Worm (Caenorhabditis elegans) whole organism, late embryonic: Measurements from ENCODE around the gene Y19D10B.8.
"Not testable (repeated sequence)": the region's sequence is repeated elsewhere in the genome, so short reads cannot be mapped to it uniquely, and the experiment has no call there.

Source experiments
- F13H6.1 ChIP-seq: sonication (generic microtip); optimal IDR thresholded peaks from 2 replicates; lab custom pipeline; 2016; ENCODE audit warnings: missing genetic modification characterization, missing compliant biosample characterization
- K09A11.1 ChIP-seq: sonication (generic microtip); optimal IDR thresholded peaks from 2 replicates; lab custom pipeline; 2017; ENCODE audit warnings: antibody characterized with exemption, mild to moderate bottlenecking, missing genetic modification characterization, missing compliant biosample characterization; ENCODE audit not compliant: insufficient read depth
- T23F11.4 ChIP-seq: fragments of 200-800 bp; sonication (Bioruptor generic); optimal IDR thresholded peaks from 2 replicates; lab custom pipeline; 2018; ENCODE audit warnings: mild to moderate bottlenecking, missing genetic modification characterization, missing compliant biosample characterization
- ama-1 ChIP-seq: fragments of 150-350 bp; optimal IDR thresholded peaks from 2 replicates; lab custom pipeline; 2014
- ceh-19 ChIP-seq: fragments of 200-800 bp; sonication (Bioruptor generic); optimal IDR thresholded peaks from 2 replicates; lab custom pipeline; 2018; ENCODE audit warnings: mild to moderate bottlenecking, missing genetic modification characterization, missing compliant biosample characterization
- ceh-2 ChIP-seq: sonication (generic microtip); optimal IDR thresholded peaks from 2 replicates; lab custom pipeline; 2016; ENCODE audit warnings: missing genotype, missing genetic modification characterization, missing compliant biosample characterization
- ceh-24 ChIP-seq: sonication (generic microtip); optimal IDR thresholded peaks from 2 replicates; lab custom pipeline; 2016; ENCODE audit warnings: mild to moderate bottlenecking, missing genetic modification characterization, missing compliant biosample characterization
- ceh-31 ChIP-seq: sonication (generic microtip); optimal IDR thresholded peaks from 2 replicates; lab custom pipeline; 2016; ENCODE audit warnings: missing genetic modification characterization, missing compliant biosample characterization
- ceh-34 ChIP-seq: sonication (generic microtip); optimal IDR thresholded peaks from 2 replicates; lab custom pipeline; 2016; ENCODE audit warnings: mild to moderate bottlenecking, missing genetic modification characterization, missing compliant biosample characterization
- che-1 ChIP-seq: sonication (generic microtip); optimal IDR thresholded peaks from 2 replicates; lab custom pipeline; 2016; ENCODE audit warnings: mild to moderate bottlenecking, missing genetic modification characterization, missing compliant biosample characterization
- dmd-4 ChIP-seq: sonication (generic microtip); optimal IDR thresholded peaks from 2 replicates; lab custom pipeline; 2016; ENCODE audit warnings: borderline replicate concordance, missing genetic modification characterization, missing compliant biosample characterization
- elt-2 ChIP-seq: sonication (generic microtip); optimal IDR thresholded peaks from 2 replicates; lab custom pipeline; 2016; ENCODE audit warnings: missing genetic modification reagents, missing genetic modification characterization, missing compliant biosample characterization
- fkh-6 ChIP-seq: sonication (generic microtip); optimal IDR thresholded peaks from 2 replicates; lab custom pipeline; 2016; ENCODE audit warnings: missing genetic modification characterization, missing compliant biosample characterization
- hlh-13 ChIP-seq: fragments of 200-800 bp; sonication (Bioruptor generic); optimal IDR thresholded peaks from 2 replicates; lab custom pipeline; 2018; ENCODE audit warnings: mild to moderate bottlenecking, missing genetic modification characterization, missing compliant biosample characterization
- lim-6 ChIP-seq: sonication (generic microtip); optimal IDR thresholded peaks from 2 replicates; lab custom pipeline; 2016; ENCODE audit warnings: missing genetic modification characterization, missing compliant biosample characterization
- lin-11 ChIP-seq: fragments of 200-800 bp; sonication (Bioruptor generic); optimal IDR thresholded peaks from 2 replicates; lab custom pipeline; 2018; ENCODE audit warnings: mild to moderate bottlenecking, missing genetic modification characterization, missing compliant biosample characterization
- mec-3 ChIP-seq: sonication (generic microtip); optimal IDR thresholded peaks from 2 replicates; lab custom pipeline; 2016; ENCODE audit warnings: borderline replicate concordance, missing genetic modification characterization, missing compliant biosample characterization
- nhr-11 ChIP-seq: fragments of 150-350 bp; optimal IDR thresholded peaks from 2 replicates; lab custom pipeline; 2014; ENCODE audit warnings: missing biosample characterization, missing genetic modification characterization
- odd-2 ChIP-seq: sonication (generic microtip); optimal IDR thresholded peaks from 2 replicates; lab custom pipeline; 2017; ENCODE audit warnings: antibody characterized with exemption, mild to moderate bottlenecking, missing genetic modification characterization, missing compliant biosample characterization
- pag-3 ChIP-seq: sonication (generic microtip); optimal IDR thresholded peaks from 2 replicates; lab custom pipeline; 2016; ENCODE audit warnings: missing compliant biosample characterization, missing genetic modification characterization, borderline replicate concordance
- pax-1 ChIP-seq: fragments of 150-350 bp; optimal IDR thresholded peaks from 2 replicates; lab custom pipeline; 2014; ENCODE audit warnings: missing biosample characterization, missing genetic modification characterization
- pha-2 ChIP-seq: sonication (generic microtip); optimal IDR thresholded peaks from 2 replicates; lab custom pipeline; 2017; ENCODE audit warnings: mild to moderate bottlenecking, missing genetic modification characterization, missing compliant biosample characterization
- pha-4 ChIP-seq: fragments of 150-350 bp; optimal IDR thresholded peaks from 2 replicates; lab custom pipeline; 2018; ENCODE audit warnings: missing biosample characterization, missing genetic modification reagents, missing genetic modification characterization
- rnt-1 ChIP-seq: sonication (generic microtip); optimal IDR thresholded peaks from 2 replicates; lab custom pipeline; 2016; ENCODE audit warnings: missing genetic modification characterization, missing compliant biosample characterization
- ttx-3 ChIP-seq: sonication (generic microtip); optimal IDR thresholded peaks from 2 replicates; lab custom pipeline; 2016; ENCODE audit warnings: missing genetic modification reagents, missing genetic modification characterization, missing compliant biosample characterization
- unc-42 ChIP-seq: sonication (generic microtip); optimal IDR thresholded peaks from 2 replicates; lab custom pipeline; 2016; ENCODE audit warnings: missing genotype, missing genetic modification characterization, missing compliant biosample characterization
- unc-55 ChIP-seq: sonication (generic microtip); optimal IDR thresholded peaks from 2 replicates; lab custom pipeline; 2017; ENCODE audit warnings: missing biosample characterization, missing genetic modification reagents, missing genetic modification characterization
- unc-86 ChIP-seq: sonication (generic microtip); optimal IDR thresholded peaks from 2 replicates; lab custom pipeline; 2016; ENCODE audit warnings: missing genetic modification characterization, missing compliant biosample characterization
- ztf-16 ChIP-seq: sonication (generic microtip); optimal IDR thresholded peaks from 2 replicates; lab custom pipeline; 2017; ENCODE audit warnings: missing genetic modification characterization, missing compliant biosample characterization

Gene Y19D10B.8

DNA sequence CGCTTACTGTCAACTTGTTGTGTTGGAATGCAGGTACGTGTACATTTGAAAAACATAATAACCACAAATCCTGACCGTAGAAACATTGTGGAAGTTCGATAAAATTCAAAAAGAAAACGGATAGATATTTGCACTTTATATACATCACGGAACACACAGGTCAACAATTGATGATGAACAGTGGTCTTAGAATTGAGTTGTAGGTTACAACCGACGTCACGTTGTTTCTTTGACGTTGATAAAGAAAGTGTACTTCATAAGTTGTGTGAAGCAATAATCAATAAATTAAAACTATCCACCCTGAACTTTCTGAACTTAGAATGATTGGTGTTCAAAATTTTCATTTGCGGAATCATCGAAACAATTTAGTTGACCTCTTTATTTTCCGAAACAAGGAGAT lies 29.1 kb downstream of the Y19D10B.8 start, which contains the start of gene Y5H2A.1:
Y5H2A.1 (minus strand) TSS at position 101 of the 400 bp plus-strand sequence.
- TF ChIP-seq ceh-34 (no peak), fkh-6 (tag; lab: Kevin White, UChicago) (no peak), ttx-3 (tag; lab: Kevin White, UChicago) (no peak), ama-1 (no peak), F13H6.1 (tag; lab: Kevin White, UChicago) (no peak)
- TF ChIP-seq, all 69 proteins: peak for 0

- TF ChIP-seq K09A11.1 (no peak), ceh-19 (GFP tag; lab: Kevin White, UChicago) (no peak)
Observed at ce11 chrV:2266958-2267357, 33.8 kb downstream of the Y19D10B.8 start, which contains the start of gene nhr-275. nhr-275 (minus strand) TSS chrV:2267058.

DNA sequence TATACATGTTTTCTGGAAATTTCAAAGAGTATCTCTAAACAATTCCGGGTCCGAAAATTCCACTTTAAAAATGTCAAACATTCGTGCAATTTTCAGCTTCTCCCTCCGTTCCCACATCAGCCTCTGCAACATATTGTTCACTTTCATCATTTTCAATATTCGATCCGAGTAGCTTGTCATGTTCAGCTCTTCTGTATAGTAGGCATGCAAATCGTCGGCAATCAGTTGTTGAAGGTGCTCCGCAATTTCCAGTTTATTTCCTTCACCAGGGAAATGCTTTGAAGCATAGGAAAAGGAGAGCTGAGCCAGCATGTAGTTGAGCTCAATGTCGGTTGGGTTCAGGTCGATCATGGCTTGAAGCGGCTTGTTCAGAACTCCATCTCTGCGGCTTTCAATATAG lies 35.9 kb downstream of the Y19D10B.8 start:
- no peak for TF ChIP-seq rnt-1 (tag; lab: Kevin White, UChicago)
- TF ChIP-seq ttx-3 (tag; lab: Kevin White, UChicago): no peak
- no peak for TF ChIP-seq lin-11
- no peak for TF ChIP-seq unc-86 (tag; lab: Kevin White, UChicago)
- no peak for TF ChIP-seq pha-2 (tag; lab: Kevin White, UChicago)
- TF ChIP-seq, all 69 proteins: peak for 0

DNA sequence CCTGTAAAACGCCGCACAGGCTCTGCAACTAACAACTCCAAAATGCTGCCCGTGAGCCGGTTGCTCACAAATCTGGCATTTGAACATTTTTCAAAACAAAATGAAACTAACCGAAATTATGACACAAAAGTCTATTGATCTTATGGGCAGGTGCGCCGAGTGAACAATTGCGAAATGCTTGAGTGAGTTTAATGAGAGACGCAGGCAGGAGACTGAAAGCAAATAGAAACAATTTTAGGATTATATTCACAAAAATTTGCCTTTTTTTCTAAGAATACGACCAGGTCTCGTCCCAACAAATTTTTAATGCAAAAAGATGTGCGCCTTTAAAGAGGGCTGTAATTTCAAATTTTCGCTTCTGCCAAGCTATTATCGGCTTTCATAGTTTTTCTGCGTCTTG lies 36.4 kb downstream of the Y19D10B.8 start, which contains the start of gene nhr-183:
nhr-183 (minus strand) TSS at position 180 of the 400 bp plus-strand sequence.
- peak; percentile 69 for TF ChIP-seq pax-1
- no peak for TF ChIP-seq pha-2 (tag; lab: Kevin White, UChicago)
- TF ChIP-seq, all 69 proteins: peak for 1

- no peak for TF ChIP-seq nhr-11 (tag; lab: Kevin White, UChicago)
- no peak for TF ChIP-seq fkh-6 (tag; lab: Kevin White, UChicago)
- no peak for TF ChIP-seq ceh-2 (tag; lab: Kevin White, UChicago)
- no peak for TF ChIP-seq unc-55 (GFP tag; lab: Kevin White, UChicago)
- TF ChIP-seq T23F11.4: no peak
- no peak for TF ChIP-seq pag-3 (tag; lab: Kevin White, UChicago)
- TF ChIP-seq lim-6 (tag; lab: Kevin White, UChicago): no peak
- TF ChIP-seq pha-4 (tag; lab: Kevin White, UChicago): no peak
- TF ChIP-seq ceh-19 (GFP tag; lab: Kevin White, UChicago): no peak
- no peak for TF ChIP-seq unc-42
- no peak for TF ChIP-seq ztf-16 (tag; lab: Kevin White, UChicago)
- TF ChIP-seq rnt-1 (tag; lab: Kevin White, UChicago): no peak
- TF ChIP-seq ceh-34: no peak
- TF ChIP-seq ceh-31 (tag; lab: Kevin White, UChicago): no peak
- TF ChIP-seq che-1 (tag; lab: Kevin White, UChicago): no peak
- no peak for TF ChIP-seq ama-1
Observed at ce11 chrV:2260660-2261059, 40.1 kb downstream of the Y19D10B.8 start, which contains the start of gene F41B5.12. F41B5.12 (plus strand) TSS chrV:2260960.

DNA sequence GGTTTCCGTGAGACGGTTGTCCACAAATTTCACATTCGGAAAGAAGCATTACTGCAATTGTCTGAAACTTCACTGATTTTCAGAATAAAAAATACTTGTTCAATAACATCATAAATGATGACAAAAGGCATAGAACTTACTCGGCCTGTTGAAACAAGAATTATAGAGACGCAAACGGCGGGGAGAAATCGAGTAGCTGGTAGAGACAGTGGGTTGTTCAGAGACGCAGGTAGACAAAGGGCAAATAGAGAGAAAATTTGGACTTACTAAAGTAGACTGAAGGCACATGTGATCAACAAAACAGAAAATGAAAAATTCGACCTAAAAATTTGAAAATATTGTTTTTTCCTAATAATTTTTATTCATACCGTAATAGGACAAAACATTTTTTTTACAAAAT lies 41.1 kb downstream of the Y19D10B.8 start, which contains the start of gene nhr-182:
nhr-182 (minus strand) TSS at position 178 of the 400 bp plus-strand sequence.
- TF ChIP-seq elt-2 (tag; lab: Kevin White, UChicago) (no peak), hlh-13 (GFP tag; lab: Kevin White, UChicago) (no peak), unc-42 (no peak), odd-2 (no peak), dmd-4 (no peak), ceh-24 (no peak), pha-2 (tag; lab: Kevin White, UChicago) (no peak)

DNA sequence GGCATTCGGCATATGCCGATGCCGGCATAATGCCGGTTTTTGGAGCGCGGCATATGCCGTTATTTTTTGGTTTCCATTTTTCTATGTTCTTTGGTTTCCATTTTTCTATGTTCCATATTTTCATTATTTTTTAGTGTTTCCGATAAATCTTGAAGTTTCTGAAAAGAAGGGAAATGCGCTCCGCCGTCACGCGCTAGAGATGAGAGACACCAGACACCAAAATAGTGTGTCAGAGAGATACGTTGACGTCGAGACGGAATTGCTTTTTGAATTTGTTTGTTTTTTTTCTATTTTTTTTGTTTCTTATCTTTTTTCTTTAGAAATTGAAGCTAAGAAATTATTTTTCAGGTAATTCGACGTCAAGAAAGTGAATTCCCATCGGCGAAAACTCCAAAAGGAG lies 45.6 kb downstream of the Y19D10B.8 start, which contains the start of gene F41B5.1:
F41B5.1 (plus strand) TSS at position 343 of the 400 bp plus-strand sequence.
- not testable (repeated sequence) for TF ChIP-seq mec-3, pha-2, rnt-1 (tag; lab: Kevin White, UChicago)
